Fruit fly (Drosophila melanogaster): ENCODE results near the gene Acsf3.

DNA sequence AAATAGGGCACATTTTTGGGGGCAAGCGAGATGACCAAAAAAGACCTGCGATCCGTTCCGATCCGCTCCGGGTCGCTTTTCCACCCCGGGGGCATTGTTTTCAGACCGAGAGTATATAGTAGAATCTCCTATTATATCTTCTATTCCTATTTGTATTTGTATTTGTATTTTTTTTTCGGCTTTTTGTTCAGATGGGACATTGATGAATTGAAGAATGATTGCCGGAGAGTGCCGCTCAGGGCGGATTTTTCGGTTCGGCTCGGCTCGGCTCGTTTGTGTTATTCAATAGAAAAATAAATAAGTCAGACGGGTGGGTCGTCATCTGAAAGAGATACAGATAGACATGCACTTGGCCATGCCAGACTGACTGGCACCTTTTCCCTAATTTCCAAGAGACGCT, 7.0 kb upstream of the Acsf3 start:
- TF ChIP-seq kay (GFP tag; ENCODE audit: borderline replicate concordance): no peak
- TF ChIP-seq CG11617 (GFP tag; optimal IDR thresholded peaks at IDR 0.05): no peak
- TF ChIP-seq Crg-1 (GFP tag; optimal IDR thresholded peaks at IDR 0.05): no peak
- no peak for TF ChIP-seq pad (GFP tag; optimal IDR thresholded peaks at IDR 0.05)
- no peak for TF ChIP-seq Mnt (GFP tag; optimal IDR thresholded peaks at IDR 0.05)
- no peak for TF ChIP-seq CG1620 (GFP tag; optimal IDR thresholded peaks at IDR 0.05)
- no peak for TF ChIP-seq Hr96 (GFP tag; optimal IDR thresholded peaks at IDR 0.05)
- TF ChIP-seq CG12768 (GFP tag; optimal IDR thresholded peaks at IDR 0.05): no peak
- TF ChIP-seq tj (GFP tag; optimal IDR thresholded peaks at IDR 0.05): no peak
- no peak for TF ChIP-seq CG7101 (tag; optimal IDR thresholded peaks at IDR 0.05)
- TF ChIP-seq CG5204 (GFP tag; optimal IDR thresholded peaks at IDR 0.05): no peak
- no peak for TF ChIP-seq cic (GFP tag; optimal IDR thresholded peaks at IDR 0.05)

All from whole organism, adult.